Fruit fly (Drosophila melanogaster) whole organism: ENCODE measurements around the gene Snx3.

ENCODE experiments used
- CG8478 ChIP-seq: fragments of >200 bp; optimal IDR thresholded peaks from 2 replicates; lab custom pipeline; 2018; ENCODE audit warnings: inconsistent platforms
- Dll ChIP-seq: fragments of >200 bp; optimal IDR thresholded peaks from 2 replicates; lab custom pipeline; 2017
- EcR ChIP-seq, 2 experiments: fragments of >200 bp; optimal IDR thresholded peaks; 2 replicates each; lab custom pipeline; 2017; ENCODE audit warnings: missing biosample characterization in 2 of 2, missing genetic modification characterization in 2 of 2, missing genetic modification reagents in 2 of 2
- pan ChIP-seq: fragments of >200 bp; optimal IDR thresholded peaks from 2 replicates; lab custom pipeline; 2017
- psq ChIP-seq: fragments of >200 bp; optimal IDR thresholded peaks from 2 replicates; lab custom pipeline; 2017
- usp ChIP-seq: fragments of >200 bp; optimal IDR thresholded peaks from 2 replicates; lab custom pipeline; 2017; ENCODE audit warnings: missing biosample characterization, missing genetic modification characterization, mixed read lengths

The Snx3 gene

dm6 chr3R:12627691-12628148, at the start of gene Snx3, which contains the start of gene Vha55:
Snx3 (plus strand) TSS chr3R:12628031.
Vha55 (minus strand) TSS chr3R:12627829.
- TF ChIP-seq pan (lab: Kevin White, UChicago), result no peak
- no peak for TF ChIP-seq usp (GFP tag; lab: Kevin White, UChicago)
- no peak for TF ChIP-seq psq (lab: Kevin White, UChicago)
- TF ChIP-seq CG8478 (lab: Kevin White, UChicago), result no peak
- no peak for TF ChIP-seq Dll (lab: Kevin White, UChicago)
- TF ChIP-seq EcR (GFP tag; optimal IDR thresholded peaks at IDR 0.05; lab: Kevin White, UChicago), result no peak

dm6 chr3R:12591672-12592071, 36.2 kb upstream of the Snx3 start:
- TF ChIP-seq EcR (GFP tag; optimal IDR thresholded peaks at IDR 0.05; lab: Kevin White, UChicago) (no peak), Dll (lab: Kevin White, UChicago) (no peak), psq (lab: Kevin White, UChicago) (no peak), pan (lab: Kevin White, UChicago) (no peak), usp (GFP tag; lab: Kevin White, UChicago) (no peak), CG8478 (lab: Kevin White, UChicago) (no peak)

dm6 chr3R:12595187-12595889, 32.5 kb upstream of the Snx3 start, which contains the start of gene Octbeta2R:
Octbeta2R (minus strand) TSS chr3R:12595725.
- TF ChIP-seq EcR (GFP tag; optimal IDR thresholded peaks at IDR 0.05; lab: Kevin White, UChicago), result no peak
- no peak for TF ChIP-seq pan (lab: Kevin White, UChicago)
- no peak for TF ChIP-seq psq (lab: Kevin White, UChicago)
- no peak for TF ChIP-seq CG8478 (lab: Kevin White, UChicago)
- no peak for TF ChIP-seq Dll (lab: Kevin White, UChicago)
- TF ChIP-seq usp (GFP tag; lab: Kevin White, UChicago), result no peak

- TF ChIP-seq Dll (lab: Kevin White, UChicago), result no peak
- no peak for TF ChIP-seq psq (lab: Kevin White, UChicago)
- no peak for TF ChIP-seq pan (lab: Kevin White, UChicago)
- no peak for TF ChIP-seq usp (GFP tag; lab: Kevin White, UChicago)
- no peak for TF ChIP-seq EcR (GFP tag; optimal IDR thresholded peaks at IDR 0.05; lab: Kevin White, UChicago)
- TF ChIP-seq CG8478 (lab: Kevin White, UChicago), result no peak
Observed at dm6 chr3R:12595890-12596215, 32.0 kb upstream of the Snx3 start.

- TF ChIP-seq Dll (lab: Kevin White, UChicago) (no peak), CG8478 (lab: Kevin White, UChicago) (no peak), psq (lab: Kevin White, UChicago) (no peak), pan (lab: Kevin White, UChicago) (no peak)
Observed at dm6 chr3R:12611973-12612372, 15.9 kb upstream of the Snx3 start.

- TF ChIP-seq psq (lab: Kevin White, UChicago), result no peak
- TF ChIP-seq Dll (lab: Kevin White, UChicago), result no peak
- TF ChIP-seq CG8478 (lab: Kevin White, UChicago), result no peak
- TF ChIP-seq usp (GFP tag; lab: Kevin White, UChicago), result no peak
- no peak for TF ChIP-seq pan (lab: Kevin White, UChicago)
- no peak for TF ChIP-seq EcR (GFP tag; optimal IDR thresholded peaks at IDR 0.05; lab: Kevin White, UChicago)
Observed at dm6 chr3R:12615553-12615952, 12.3 kb upstream of the Snx3 start.

dm6 chr3R:12622778-12623177, 5.1 kb upstream of the Snx3 start:
- no peak for TF ChIP-seq pan (lab: Kevin White, UChicago)
- TF ChIP-seq usp (GFP tag; lab: Kevin White, UChicago), result no peak
- TF ChIP-seq psq (lab: Kevin White, UChicago), result no peak
- TF ChIP-seq EcR (GFP tag; optimal IDR thresholded peaks at IDR 0.05; lab: Kevin White, UChicago), result no peak
- no peak for TF ChIP-seq CG8478 (lab: Kevin White, UChicago)
- TF ChIP-seq Dll (lab: Kevin White, UChicago), result no peak

- TF ChIP-seq EcR (GFP tag; optimal IDR thresholded peaks at IDR 0.05; lab: Kevin White, UChicago) (no peak), psq (lab: Kevin White, UChicago) (no peak), CG8478 (lab: Kevin White, UChicago) (no peak), usp (GFP tag; lab: Kevin White, UChicago) (no peak), pan (lab: Kevin White, UChicago) (no peak), Dll (lab: Kevin White, UChicago) (no peak)
Observed at dm6 chr3R:12624913-12625312, 2.9 kb upstream of the Snx3 start.

- TF ChIP-seq usp (GFP tag; lab: Kevin White, UChicago), result no peak
- TF ChIP-seq psq (lab: Kevin White, UChicago), result no peak
- no peak for TF ChIP-seq pan (lab: Kevin White, UChicago)
- TF ChIP-seq EcR (GFP tag; optimal IDR thresholded peaks at IDR 0.05; lab: Kevin White, UChicago), result no peak
- TF ChIP-seq Dll (lab: Kevin White, UChicago), result no peak
Observed at dm6 chr3R:12626674-12627382, 1.0 kb upstream of the Snx3 start.

dm6 chr3R:12628395-12628928, 631 bp downstream of the Snx3 start:
- TF ChIP-seq Dll (lab: Kevin White, UChicago) (no peak), CG8478 (lab: Kevin White, UChicago) (peak; percentile 9)

dm6 chr3R:12630369-12630768, 2.5 kb downstream of the Snx3 start, which contains the start of gene Not10:
Not10 (plus strand) TSS chr3R:12630647.
- no peak for TF ChIP-seq Dll (lab: Kevin White, UChicago)
- no peak for TF ChIP-seq psq (lab: Kevin White, UChicago)
- TF ChIP-seq usp (GFP tag; lab: Kevin White, UChicago), result no peak
- TF ChIP-seq pan (lab: Kevin White, UChicago), result no peak
- no peak for TF ChIP-seq CG8478 (lab: Kevin White, UChicago)
- TF ChIP-seq EcR (GFP tag; optimal IDR thresholded peaks at IDR 0.05; lab: Kevin White, UChicago), result no peak
